Fruit fly (Drosophila melanogaster) whole organism, embryonic: ENCODE results near the gene DIP-alpha.

ENCODE experiments used
- CG10147 ChIP-seq: fragments of 200-800 bp; sonication (Bioruptor generic); optimal IDR thresholded peaks from 2 replicates; lab custom pipeline; 2019; ENCODE audit warnings: missing biosample characterization, mild to moderate bottlenecking, missing genetic modification characterization, moderate library complexity
- CG4328 ChIP-seq: fragments of 200-800 bp; sonication (Bioruptor generic); optimal IDR thresholded peaks from 3 replicates; lab custom pipeline; 2017; ENCODE audit warnings: missing biosample characterization, missing genetic modification reagents, missing genetic modification characterization
- CG7839 ChIP-seq: fragments of 200-800 bp; sonication (Bioruptor generic); optimal IDR thresholded peaks from 3 replicates; lab custom pipeline; 2018; ENCODE audit warnings: missing biosample characterization, mild to moderate bottlenecking, missing genetic modification characterization, moderate library complexity
- Dbx ChIP-seq: fragments of 200-800 bp; sonication (Bioruptor generic); IDR thresholded peaks from 3 replicates; pipeline ENCODE4 v1.3.6; 2022; ENCODE audit warnings: missing biosample characterization, missing genetic modification characterization
- Sin3A ChIP-seq: fragments of >200 bp; optimal IDR thresholded peaks from 2 replicates; lab custom pipeline; 2018
- Tbp ChIP-seq: fragments of >200 bp; optimal IDR thresholded peaks from 2 replicates; lab custom pipeline; 2018; ENCODE audit warnings: missing biosample characterization, missing genetic modification characterization
- nmo ChIP-seq: fragments of 200-800 bp; sonication (Bioruptor generic); optimal IDR thresholded peaks from 2 replicates; lab custom pipeline; 2018; ENCODE audit warnings: missing biosample characterization, mild to moderate bottlenecking, missing genetic modification characterization, moderate library complexity
- ro ChIP-seq: fragments of 200-800 bp; sonication (Bioruptor generic); IDR thresholded peaks from 2 replicates; pipeline ENCODE4 v1.3.6; 2022; ENCODE audit warnings: missing biosample characterization, missing genetic modification characterization
- stwl ChIP-seq: fragments of 200-800 bp; sonication (Bioruptor generic); optimal IDR thresholded peaks from 3 replicates; lab custom pipeline; 2018; ENCODE audit warnings: missing biosample characterization, mild to moderate bottlenecking, missing genetic modification characterization, moderate library complexity

DNA sequence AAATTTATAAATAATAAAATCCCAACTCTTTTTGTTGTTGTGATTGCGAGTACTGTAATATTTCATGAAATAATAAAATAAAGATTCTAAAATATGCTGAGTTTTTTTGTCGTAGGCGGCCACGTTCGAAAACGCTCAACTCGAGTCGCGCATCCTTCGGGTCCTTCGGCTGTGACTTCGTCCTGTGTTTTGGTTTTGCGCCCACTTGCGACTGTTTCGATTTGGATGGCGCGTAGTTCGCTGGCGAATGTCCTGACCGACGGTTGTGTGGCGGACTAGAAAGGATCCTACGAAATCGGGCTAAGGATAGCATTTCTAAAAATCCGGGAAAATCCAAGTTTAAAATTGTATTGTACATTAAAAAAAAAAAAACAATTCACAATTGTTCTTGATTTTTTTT is 2.9 kb upstream of the DIP-alpha start, which contains the start of gene AstA-R1:
- no peak for TF ChIP-seq CG7839 (tag; lab: Kevin White, UChicago)
- TF ChIP-seq CG10147 (GFP tag; lab: Kevin White, UChicago): no peak
- no peak for TF ChIP-seq Dbx (GFP tag; lab: Robert Waterston, UW)
- no peak for TF ChIP-seq CG4328 (GFP tag; lab: Kevin White, UChicago)
- no peak for TF ChIP-seq Sin3A (lab: Kevin White, UChicago)
- no peak for TF ChIP-seq Tbp (GFP tag; lab: Kevin White, UChicago)
- no peak for TF ChIP-seq ro (GFP tag; lab: Robert Waterston, UW)
- TF ChIP-seq nmo (GFP tag; lab: Kevin White, UChicago): no peak
- no peak for TF ChIP-seq stwl (tag; lab: Kevin White, UChicago)
